Worm (Caenorhabditis elegans) whole organism, L4 larva: ENCODE data around the gene F08D12.3.

Source experiments
- F49E8.2 ChIP-seq: sonication (generic microtip); optimal IDR thresholded peaks from 2 replicates; lab custom pipeline; 2016; ENCODE audit warnings: missing compliant biosample characterization, mild to moderate bottlenecking, missing genetic modification characterization, borderline replicate concordance
- ZK546.5 ChIP-seq, 2 experiments: sonication (generic microtip); optimal IDR thresholded peaks; 2 replicates each; lab custom pipeline; 2017; ENCODE audit warnings: missing biosample characterization in 2 of 2, missing genetic modification characterization in 2 of 2
- arid-1 ChIP-seq: fragments of 200-800 bp; sonication (Bioruptor generic); conservative IDR thresholded peaks from 2 replicates; pipeline ENCODE4 v1.3.6; 2022; ENCODE audit warnings: missing genetic modification reagents, missing genetic modification characterization, missing compliant biosample characterization
- daf-12 ChIP-seq: fragments of 150-350 bp; optimal IDR thresholded peaks from 2 replicates; lab custom pipeline; 2014; ENCODE audit warnings: missing biosample characterization, missing genetic modification reagents, missing genetic modification characterization
- fkh-10 ChIP-seq: fragments of 150-350 bp; optimal IDR thresholded peaks from 2 replicates; lab custom pipeline; 2014; ENCODE audit warnings: missing biosample characterization, missing genetic modification reagents, missing genetic modification characterization
- mdt-29 ChIP-seq: fragments of 200-800 bp; sonication (Bioruptor generic); IDR thresholded peaks from 2 replicates; pipeline ENCODE4 v1.3.6; 2022; ENCODE audit warnings: missing genetic modification reagents, missing genetic modification characterization, missing compliant biosample characterization
- nhr-237 ChIP-seq: sonication (generic microtip); optimal IDR thresholded peaks from 2 replicates; lab custom pipeline; 2017; ENCODE audit warnings: missing biosample characterization, missing genetic modification characterization
- nhr-76 ChIP-seq: fragments of 150-350 bp; optimal IDR thresholded peaks from 2 replicates; lab custom pipeline; 2014; ENCODE audit warnings: missing biosample characterization, missing genetic modification characterization
- unc-130 ChIP-seq: sonication (generic microtip); optimal IDR thresholded peaks from 2 replicates; lab custom pipeline; 2016; ENCODE audit warnings: missing genetic modification reagents, missing genetic modification characterization, missing compliant biosample characterization

ce11 chrII:2757954-2758353, 21.4 kb upstream of the F08D12.3 start, which contains the start of gene F29A7.8:
- TF ChIP-seq F49E8.2 (tag; lab: Kevin White, UChicago): no peak
- TF ChIP-seq fkh-10 (GFP tag; lab: Kevin White, UChicago): no peak
- no peak for TF ChIP-seq nhr-237
- TF ChIP-seq unc-130 (GFP tag; lab: Kevin White, UChicago): no peak
- no peak for TF ChIP-seq ZK546.5 (tag; optimal IDR thresholded peaks at IDR 0.05; lab: Kevin White, UChicago)
- no peak for TF ChIP-seq nhr-76
- TF ChIP-seq mdt-29 (GFP tag; lab: Robert Waterston, UW): no peak
- no peak for TF ChIP-seq arid-1
- TF ChIP-seq daf-12: no peak
